Worm (Caenorhabditis elegans) whole organism, L1 larva: Measurements from ENCODE around the gene lon-1.
A peak's percentile ranks its signal among the peaks of the same experiment; 100 is the strongest.

Experiments
- C04F5.9 ChIP-seq: sonication (generic microtip); optimal IDR thresholded peaks from 2 replicates; lab custom pipeline; 2016; ENCODE audit warnings: missing genetic modification characterization, missing compliant biosample characterization
- C16A3.4 ChIP-seq: fragments of 150-350 bp; optimal IDR thresholded peaks from 2 replicates; lab custom pipeline; 2014; ENCODE audit warnings: missing biosample characterization, missing genetic modification characterization
- F16B12.6 ChIP-seq: fragments of 150-350 bp; optimal IDR thresholded peaks from 2 replicates; lab custom pipeline; 2014; ENCODE audit warnings: missing biosample characterization, missing genetic modification characterization
- Y116A8C.19 ChIP-seq: sonication (generic microtip); optimal IDR thresholded peaks from 2 replicates; lab custom pipeline; 2016; ENCODE audit warnings: missing compliant biosample characterization, missing genetic modification characterization, borderline replicate concordance
- aha-1 ChIP-seq: fragments of 150-350 bp; optimal IDR thresholded peaks from 2 replicates; lab custom pipeline; 2014; ENCODE audit warnings: missing biosample characterization, missing genetic modification characterization
- ceh-82 ChIP-seq, 3 experiments: fragments of 150-350 bp in 1 of 3; sonication (generic microtip) in 2 of 3; optimal IDR thresholded peaks; 2 replicates each; lab custom pipeline; 2014 to 2017; ENCODE audit warnings: missing biosample characterization in 3 of 3, missing genetic modification characterization in 3 of 3
- ceh-88 ChIP-seq: fragments of 200-800 bp; sonication (Bioruptor generic); IDR thresholded peaks from 2 replicates; pipeline ENCODE4 v1.3.6; 2022; ENCODE audit warnings: missing genetic modification characterization, missing compliant biosample characterization
- dsc-1 ChIP-seq: sonication (generic microtip); optimal IDR thresholded peaks from 2 replicates; lab custom pipeline; 2016; ENCODE audit warnings: mild to moderate bottlenecking, missing genetic modification characterization, missing compliant biosample characterization
- efl-1 ChIP-seq, 4 experiments: fragments of 150-350 bp; optimal IDR thresholded peaks in 3 of 4; peaks in 1 of 4; 1 replicate in 1 of 4; 2 replicates in 3 of 4; lab custom pipeline; 2014; ENCODE audit warnings: missing biosample characterization in 2 of 4, missing genetic modification characterization in 2 of 4, missing genetic modification reagents in 2 of 4
- efl-3 ChIP-seq: fragments of 200-800 bp; sonication (Bioruptor generic); optimal IDR thresholded peaks from 2 replicates; lab custom pipeline; 2018; ENCODE audit warnings: mild to moderate bottlenecking, missing genetic modification characterization, missing compliant biosample characterization
- egl-13 ChIP-seq: sonication (generic microtip); optimal IDR thresholded peaks from 2 replicates; lab custom pipeline; 2016; ENCODE audit warnings: missing genotype, missing genetic modification reagents, missing genetic modification characterization, missing compliant biosample characterization
- ets-5 ChIP-seq: fragments of 200-800 bp; sonication (Bioruptor generic); IDR thresholded peaks from 2 replicates; pipeline ENCODE4 v1.3.6; 2022; ENCODE audit warnings: missing genetic modification characterization, missing compliant biosample characterization
- fkh-10 ChIP-seq: sonication (generic microtip); optimal IDR thresholded peaks from 2 replicates; lab custom pipeline; 2017; ENCODE audit warnings: missing biosample characterization, missing genetic modification reagents, missing genetic modification characterization
- fkh-4 ChIP-seq: sonication (generic microtip); optimal IDR thresholded peaks from 2 replicates; lab custom pipeline; 2016; ENCODE audit warnings: missing compliant biosample characterization, missing genetic modification characterization, borderline replicate concordance
- fkh-8 ChIP-seq: sonication (generic microtip); optimal IDR thresholded peaks from 2 replicates; lab custom pipeline; 2016; ENCODE audit warnings: mild to moderate bottlenecking, missing genetic modification characterization, missing compliant biosample characterization
- fos-1 ChIP-seq: fragments of 150-350 bp; optimal IDR thresholded peaks from 2 replicates; lab custom pipeline; 2014; ENCODE audit warnings: missing biosample characterization, missing genetic modification characterization
- grh-1 ChIP-seq: fragments of 200-800 bp; sonication (Bioruptor generic); IDR thresholded peaks from 2 replicates; pipeline ENCODE4 v1.3.6; 2022; ENCODE audit warnings: missing genetic modification reagents, missing genetic modification characterization, missing compliant biosample characterization
- hlh-17 ChIP-seq: fragments of 200-800 bp; sonication (Bioruptor generic); optimal IDR thresholded peaks from 2 replicates; lab custom pipeline; 2018; ENCODE audit warnings: missing genetic modification characterization, mild to moderate bottlenecking, missing compliant biosample characterization, moderate library complexity, borderline replicate concordance
- hlh-4 ChIP-seq: sonication (generic microtip); optimal IDR thresholded peaks from 2 replicates; lab custom pipeline; 2016; ENCODE audit warnings: mild to moderate bottlenecking, missing genetic modification characterization, missing compliant biosample characterization
- lin-14 ChIP-seq: fragments of 200-800 bp; sonication (Bioruptor generic); optimal IDR thresholded peaks from 2 replicates; lab custom pipeline; 2018; ENCODE audit warnings: mild to moderate bottlenecking, missing genetic modification characterization, moderate library complexity, missing compliant biosample characterization
- lin-15B ChIP-seq: fragments of 150-350 bp; sonication (generic microtip); optimal IDR thresholded peaks from 3 replicates; lab custom pipeline; 2014; ENCODE audit warnings: missing biosample characterization, missing genetic modification characterization
- lin-39 ChIP-seq: fragments of 150-350 bp; optimal IDR thresholded peaks from 2 replicates; lab custom pipeline; 2014; ENCODE audit warnings: missing biosample characterization, missing genetic modification reagents, missing genetic modification characterization
- lsy-2 ChIP-seq, 2 experiments: fragments of 150-350 bp; optimal IDR thresholded peaks; 2 replicates each; lab custom pipeline; 2014; ENCODE audit warnings: missing biosample characterization in 2 of 2, missing genetic modification characterization in 2 of 2
- mab-9 ChIP-seq: fragments of 200-800 bp; sonication (Bioruptor generic); IDR thresholded peaks from 2 replicates; pipeline ENCODE4 v1.3.6; 2022; ENCODE audit warnings: missing genetic modification reagents, missing genetic modification characterization, missing compliant biosample characterization
- mef-2 ChIP-seq: fragments of 150-350 bp; optimal IDR thresholded peaks from 2 replicates; lab custom pipeline; 2014; ENCODE audit warnings: missing biosample characterization, missing genetic modification characterization
- mep-1 ChIP-seq: fragments of 150-350 bp; optimal IDR thresholded peaks from 2 replicates; lab custom pipeline; 2014; ENCODE audit warnings: missing biosample characterization, missing genetic modification characterization
- nhr-11 ChIP-seq: fragments of 150-350 bp; optimal IDR thresholded peaks from 2 replicates; lab custom pipeline; 2014; ENCODE audit warnings: missing biosample characterization, missing genetic modification characterization
- nhr-19 ChIP-seq: fragments of 200-800 bp; sonication (Bioruptor generic); conservative IDR thresholded peaks from 2 replicates; pipeline ENCODE4 v1.3.6; 2022; ENCODE audit warnings: missing genetic modification characterization, missing compliant biosample characterization
- nhr-20 ChIP-seq: sonication (generic microtip); optimal IDR thresholded peaks from 2 replicates; lab custom pipeline; 2016; ENCODE audit warnings: mild to moderate bottlenecking, missing genetic modification characterization, missing compliant biosample characterization
- nhr-237 ChIP-seq: fragments of 150-350 bp; optimal IDR thresholded peaks from 2 replicates; lab custom pipeline; 2014; ENCODE audit warnings: missing biosample characterization, missing genetic modification characterization
- nhr-47 ChIP-seq: sonication (generic microtip); optimal IDR thresholded peaks from 2 replicates; lab custom pipeline; 2016; ENCODE audit warnings: mild to moderate bottlenecking, missing genetic modification characterization, moderate library complexity, missing compliant biosample characterization
- nhr-71 ChIP-seq: sonication (generic microtip); optimal IDR thresholded peaks from 2 replicates; lab custom pipeline; 2016; ENCODE audit warnings: mild to moderate bottlenecking, missing genetic modification characterization, moderate library complexity, missing compliant biosample characterization
- nhr-77 ChIP-seq: fragments of 150-350 bp; optimal IDR thresholded peaks from 2 replicates; lab custom pipeline; 2014; ENCODE audit warnings: missing biosample characterization, missing genetic modification characterization
- nhr-84 ChIP-seq: sonication (generic microtip); optimal IDR thresholded peaks from 2 replicates; lab custom pipeline; 2017; ENCODE audit warnings: missing biosample characterization, missing genetic modification characterization
- nhr-90 ChIP-seq: sonication (generic microtip); optimal IDR thresholded peaks from 2 replicates; lab custom pipeline; 2016; ENCODE audit warnings: mild to moderate bottlenecking, missing genetic modification characterization, missing compliant biosample characterization; ENCODE audit not compliant: poor library complexity
- pag-3 ChIP-seq: sonication (generic microtip); optimal IDR thresholded peaks from 2 replicates; lab custom pipeline; 2017; ENCODE audit warnings: missing genetic modification characterization, mild to moderate bottlenecking, missing compliant biosample characterization, antibody characterized with exemption, borderline replicate concordance; ENCODE audit not compliant: insufficient read depth
- pax-3 ChIP-seq: fragments of 200-800 bp; sonication (Bioruptor generic); optimal IDR thresholded peaks from 2 replicates; lab custom pipeline; 2018; ENCODE audit warnings: mild to moderate bottlenecking, missing genetic modification characterization, moderate library complexity, missing compliant biosample characterization
- rnt-1 ChIP-seq: sonication (generic microtip); optimal IDR thresholded peaks from 2 replicates; lab custom pipeline; 2016; ENCODE audit warnings: mild to moderate bottlenecking, missing genetic modification characterization, moderate library complexity, missing compliant biosample characterization
- skn-1 ChIP-seq: fragments of 150-350 bp; optimal IDR thresholded peaks from 2 replicates; lab custom pipeline; 2014; ENCODE audit warnings: missing biosample characterization, missing genetic modification characterization
- snu-23 ChIP-seq: sonication (generic microtip); optimal IDR thresholded peaks from 2 replicates; lab custom pipeline; 2016; ENCODE audit warnings: missing genetic modification characterization, missing compliant biosample characterization
- sox-4 ChIP-seq: sonication (generic microtip); optimal IDR thresholded peaks from 2 replicates; lab custom pipeline; 2016; ENCODE audit warnings: missing genetic modification characterization, missing compliant biosample characterization
- swsn-7 ChIP-seq: sonication (generic microtip); optimal IDR thresholded peaks from 2 replicates; lab custom pipeline; 2016; ENCODE audit warnings: missing genetic modification characterization, missing compliant biosample characterization
- tbx-2 ChIP-seq: sonication (generic microtip); optimal IDR thresholded peaks from 2 replicates; lab custom pipeline; 2016; ENCODE audit warnings: missing genetic modification characterization, missing compliant biosample characterization
- tlp-1 ChIP-seq: fragments of 150-350 bp; optimal IDR thresholded peaks from 2 replicates; lab custom pipeline; 2014; ENCODE audit warnings: missing biosample characterization, missing genetic modification characterization
- unc-30 ChIP-seq: sonication (generic microtip); optimal IDR thresholded peaks from 2 replicates; lab custom pipeline; 2017; ENCODE audit warnings: missing biosample characterization, missing genetic modification characterization
- unc-62 ChIP-seq: fragments of 150-350 bp; optimal IDR thresholded peaks from 2 replicates; lab custom pipeline; 2014; ENCODE audit warnings: missing biosample characterization, missing genetic modification reagents, missing genetic modification characterization
- unc-86 ChIP-seq: sonication (generic microtip); optimal IDR thresholded peaks from 2 replicates; lab custom pipeline; 2016; ENCODE audit warnings: missing genetic modification characterization, missing compliant biosample characterization
- zip-4 ChIP-seq: fragments of 200-800 bp; sonication (Bioruptor generic); optimal IDR thresholded peaks from 2 replicates; lab custom pipeline; 2018; ENCODE audit warnings: mild to moderate bottlenecking, missing genetic modification characterization, moderate library complexity, missing compliant biosample characterization
- ztf-11 ChIP-seq, 2 experiments: sonication (generic microtip); optimal IDR thresholded peaks; 2 replicates each; lab custom pipeline; 2016 to 2017; ENCODE audit warnings: missing genetic modification characterization in 2 of 2, missing biosample characterization in 1 of 2, missing compliant biosample characterization in 1 of 2

lon-1 gene

DNA sequence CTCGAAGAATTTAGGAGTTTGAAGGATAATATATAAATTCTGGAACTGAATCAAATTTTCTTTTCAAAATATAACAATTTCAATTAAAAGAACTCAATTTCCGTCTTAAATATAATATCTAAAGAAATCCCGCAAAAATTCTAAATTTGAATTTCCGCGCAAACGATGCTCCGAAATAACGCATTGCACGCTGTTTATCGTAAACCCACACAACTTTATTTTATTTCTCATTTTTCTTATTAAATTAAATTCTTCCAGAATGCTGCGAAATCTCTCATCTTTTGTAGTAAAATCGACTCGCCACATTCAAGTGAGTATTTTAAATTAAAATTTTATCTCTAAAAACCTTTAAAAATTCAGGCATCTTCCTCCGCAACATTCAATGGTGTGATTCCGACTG lies 24.7 kb downstream of the lon-1 start, which contains the start of gene R02F2.9 (continued):
- TF ChIP-seq tbx-2 (tag; lab: Kevin White, UChicago) = peak; percentile 70
- no peak for TF ChIP-seq nhr-77 (tag; lab: Kevin White, UChicago)
- no peak for TF ChIP-seq sox-4 (tag; lab: Kevin White, UChicago)
- peak; percentile 16 for TF ChIP-seq lin-39 (tag; lab: Kevin White, UChicago)
- peak; percentile 50 for TF ChIP-seq rnt-1 (tag; lab: Kevin White, UChicago)
- TF ChIP-seq unc-62 = no peak
- TF ChIP-seq snu-23 (GFP tag; lab: Kevin White, UChicago) = peak; percentile 74
- TF ChIP-seq unc-86 (tag; lab: Kevin White, UChicago) = peak; percentile 59
- TF ChIP-seq nhr-90 (tag; lab: Kevin White, UChicago) = peak; percentile 46
- TF ChIP-seq lin-15B = peak; percentile 32
- peak; percentile 69 for TF ChIP-seq nhr-19 (GFP tag; lab: Robert Waterston, UW)
- TF ChIP-seq efl-3 = no peak
- TF ChIP-seq nhr-20 = peak; percentile 72
- TF ChIP-seq dsc-1 (tag; lab: Kevin White, UChicago) = peak; percentile 75
- no peak for TF ChIP-seq pag-3 (tag; lab: Kevin White, UChicago)
- TF ChIP-seq fkh-10 (GFP tag; lab: Kevin White, UChicago) = no peak
- TF ChIP-seq nhr-71 = peak; percentile 82
- peak; percentile 5 for TF ChIP-seq C04F5.9 (tag; lab: Kevin White, UChicago)
- TF ChIP-seq mep-1 (tag; lab: Kevin White, UChicago) = peak; percentile 53
- TF ChIP-seq tlp-1 (tag; lab: Kevin White, UChicago) = no peak

DNA sequence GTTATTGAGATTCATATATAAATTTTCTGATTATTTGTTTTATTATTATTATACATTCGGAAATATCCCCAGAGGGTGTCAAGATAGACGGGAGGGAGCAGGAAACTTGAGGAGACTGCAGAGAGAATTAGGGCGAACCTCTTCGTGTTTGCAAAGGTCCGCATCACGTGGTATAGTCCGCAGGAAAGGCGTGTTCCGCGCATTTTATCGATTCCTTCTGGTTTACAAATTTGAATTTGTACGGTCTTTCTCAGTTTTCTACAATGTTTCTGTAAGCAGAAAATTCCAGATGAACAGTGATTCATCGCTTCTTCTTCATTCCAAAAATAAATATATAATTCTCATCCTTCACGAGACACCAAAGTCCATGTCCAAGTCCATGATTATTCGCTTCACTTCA lies 25.7 kb downstream of the lon-1 start:
- peak in 1 of 2 experiments; percentile 10 for TF ChIP-seq ztf-11 (tag; optimal IDR thresholded peaks at IDR 0.05; lab: Kevin White, UChicago)
- TF ChIP-seq efl-1 (optimal IDR thresholded peaks at IDR 0.05; lab: Kevin White, UChicago) = no peak
- TF ChIP-seq efl-1 (GFP tag; optimal IDR thresholded peaks at IDR 0.05 in 1 of 2; lab: Kevin White, UChicago) = peak in 1 of 2 experiments; percentile 44
- peak; percentile 8 for TF ChIP-seq lin-14 (GFP tag; lab: Kevin White, UChicago)
- no peak for TF ChIP-seq hlh-4
- no peak for TF ChIP-seq grh-1 (GFP tag; lab: Robert Waterston, UW)

DNA sequence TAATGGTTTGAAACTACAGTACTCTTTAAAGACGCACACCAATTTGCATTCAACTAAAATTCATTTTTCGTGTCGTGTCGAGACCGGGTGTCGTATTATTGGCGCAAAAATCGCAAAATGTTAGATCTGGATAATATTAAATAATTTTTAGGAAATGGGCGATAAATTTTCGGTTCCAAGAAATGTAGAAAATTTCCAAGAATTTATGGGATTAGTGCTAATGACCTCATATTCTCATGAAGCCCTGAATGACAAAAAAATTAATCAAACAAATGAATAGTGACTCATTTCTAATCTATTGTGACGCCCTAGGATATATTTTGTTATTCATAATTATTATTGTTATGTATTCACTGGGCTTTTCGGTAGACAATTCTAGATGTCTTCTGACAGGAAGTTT lies 26.5 kb downstream of the lon-1 start:
- TF ChIP-seq egl-13 (tag; lab: Kevin White, UChicago) (peak; percentile 30), mef-2 (tag; lab: Kevin White, UChicago) (no peak), fos-1 (peak; percentile 35), ceh-88 (no peak), fkh-4 (tag; lab: Kevin White, UChicago) (peak; percentile 58), unc-86 (tag; lab: Kevin White, UChicago) (peak; percentile 8), nhr-90 (tag; lab: Kevin White, UChicago) (no peak), nhr-84 (no peak), nhr-11 (tag; lab: Kevin White, UChicago) (peak; percentile 56), nhr-20 (peak; percentile 19), fkh-8 (peak; percentile 88), nhr-47 (tag; lab: Kevin White, UChicago) (peak; percentile 84), skn-1 (tag; lab: Kevin White, UChicago) (no peak), aha-1 (tag; lab: Kevin White, UChicago) (no peak), ets-5 (GFP tag; lab: Robert Waterston, UW) (no peak), swsn-7 (peak; percentile 19), ceh-82 (tag; optimal IDR thresholded peaks at IDR 0.05; lab: Kevin White, UChicago) (no peak), fkh-10 (GFP tag; lab: Kevin White, UChicago) (no peak), C16A3.4 (tag; lab: Kevin White, UChicago) (no peak), hlh-17 (GFP tag; lab: Kevin White, UChicago) (no peak), nhr-237 (tag; lab: Kevin White, UChicago) (no peak), snu-23 (GFP tag; lab: Kevin White, UChicago) (no peak), Y116A8C.19 (tag; lab: Kevin White, UChicago) (no peak), F16B12.6 (tag; lab: Kevin White, UChicago) (no peak), dsc-1 (tag; lab: Kevin White, UChicago) (peak; percentile 99), lsy-2 (tag; optimal IDR thresholded peaks at IDR 0.05; lab: Kevin White, UChicago) (peak; percentile 7 to 19), unc-30 (tag; lab: Kevin White, UChicago) (no peak), nhr-71 (peak; percentile 77), mab-9 (GFP tag; lab: Robert Waterston, UW) (no peak), zip-4 (GFP tag; lab: Kevin White, UChicago) (no peak), pax-3 (tag; lab: Kevin White, UChicago) (peak; percentile 83)
